In the genomic region with DNA sequence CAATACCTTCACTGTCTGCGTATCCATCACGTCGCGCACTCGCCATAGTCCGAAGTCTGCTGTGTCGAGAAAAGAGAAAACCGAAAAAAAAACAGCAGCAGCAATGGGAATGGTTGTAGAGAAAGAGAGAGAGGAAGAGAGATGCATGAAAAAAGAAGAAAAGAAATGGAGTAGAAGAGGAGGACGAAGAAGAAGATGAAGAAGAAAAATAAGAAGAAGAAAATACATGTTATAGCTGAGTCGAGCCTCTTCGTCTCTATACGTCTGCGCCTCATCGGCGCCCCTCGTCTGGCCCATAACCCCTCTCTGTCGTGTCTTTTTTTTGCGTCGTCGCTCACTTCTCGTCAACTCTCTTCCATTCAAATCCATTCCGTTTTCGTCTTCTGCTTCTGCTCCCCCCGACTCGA, we compare ENCODE assay signal across 3 worm cellular contexts.
TF ChIP-seq lines count a peak whose summit lies in the region.

No protein-coding gene starts in this region.

TF ChIP-seq in whole organism, L1 larva, 84 proteins besides CTCF, POLR2A, EP300 and RAD21 (continued from another document and continues in another):
- no peak for TF ChIP-seq vab-15 (tag; optimal IDR thresholded peaks at IDR 0.05; lab: Kevin White, UChicago)
- TF ChIP-seq alr-1 (tag; optimal IDR thresholded peaks at IDR 0.05; lab: Kevin White, UChicago; ENCODE audit: borderline replicate concordance) = no peak
- no peak for TF ChIP-seq efl-3 (GFP tag; optimal IDR thresholded peaks at IDR 0.05; lab: Kevin White, UChicago)
- no peak for TF ChIP-seq sptf-1 (tag; optimal IDR thresholded peaks at IDR 0.05; lab: Kevin White, UChicago)
- peak in 1 of 2 experiments; percentile 83 for TF ChIP-seq egl-27 (tag; optimal IDR thresholded peaks at IDR 0.05; lab: Kevin White, UChicago)
- TF ChIP-seq ets-5 (GFP tag; IDR thresholded peaks at IDR 0.05; lab: Robert Waterston, UW) = no peak
- peak; percentile 36 for TF ChIP-seq snpc-4 (tag; optimal IDR thresholded peaks at IDR 0.05; lab: Kevin White, UChicago)
- no peak for TF ChIP-seq nhr-76 (tag; optimal IDR thresholded peaks at IDR 0.05; lab: Kevin White, UChicago)
- TF ChIP-seq jun-1 (tag; optimal IDR thresholded peaks at IDR 0.05; lab: Kevin White, UChicago) = peak; percentile 42
- TF ChIP-seq nhr-77 (tag; optimal IDR thresholded peaks at IDR 0.05; lab: Kevin White, UChicago) = peak; percentile 73
- TF ChIP-seq ztf-11 (tag; optimal IDR thresholded peaks at IDR 0.05; lab: Kevin White, UChicago) = no peak
- TF ChIP-seq ceh-88 (GFP tag; IDR thresholded peaks at IDR 0.05; lab: Robert Waterston, UW) = no peak
- peak; percentile 53 for TF ChIP-seq ztf-4 (tag; optimal IDR thresholded peaks at IDR 0.05; lab: Kevin White, UChicago)
- peak; percentile 82 for TF ChIP-seq nhr-85 (tag; lab: Kevin White, UChicago)
- peak; percentile 89 for TF ChIP-seq fkh-8 (tag; optimal IDR thresholded peaks at IDR 0.05; lab: Kevin White, UChicago)
- no peak for TF ChIP-seq zip-4 (GFP tag; optimal IDR thresholded peaks at IDR 0.05; lab: Kevin White, UChicago)
- peak; percentile 97 for TF ChIP-seq lin-14 (GFP tag; optimal IDR thresholded peaks at IDR 0.05; lab: Kevin White, UChicago)
- TF ChIP-seq swsn-7 (tag; optimal IDR thresholded peaks at IDR 0.05; lab: Kevin White, UChicago) = peak; percentile 82
- TF ChIP-seq hlh-4 (tag; optimal IDR thresholded peaks at IDR 0.05; lab: Kevin White, UChicago) = no peak
- TF ChIP-seq mef-2 (tag; optimal IDR thresholded peaks at IDR 0.05; lab: Kevin White, UChicago) = no peak
- peak; percentile 60 for TF ChIP-seq C16A3.4 (tag; optimal IDR thresholded peaks at IDR 0.05; lab: Kevin White, UChicago)
- TF ChIP-seq aly-2 (tag; optimal IDR thresholded peaks at IDR 0.05; lab: Kevin White, UChicago) = peak; percentile 62
- peak; percentile 75 for TF ChIP-seq tbx-2 (tag; optimal IDR thresholded peaks at IDR 0.05; lab: Kevin White, UChicago)
- TF ChIP-seq nhr-47 (tag; optimal IDR thresholded peaks at IDR 0.05; lab: Kevin White, UChicago) = peak; percentile 78
- peak; percentile 67 for TF ChIP-seq unc-130 (tag; optimal IDR thresholded peaks at IDR 0.05; lab: Kevin White, UChicago)
- peak; percentile 91 for TF ChIP-seq nhr-71 (tag; optimal IDR thresholded peaks at IDR 0.05; lab: Kevin White, UChicago)
- no peak for TF ChIP-seq nhr-28 (tag; optimal IDR thresholded peaks at IDR 0.05; lab: Kevin White, UChicago)
- no peak for TF ChIP-seq hpl-2 (GFP tag; optimal IDR thresholded peaks at IDR 0.05; lab: Kevin White, UChicago)
- no peak for TF ChIP-seq ceh-63 (GFP tag; optimal IDR thresholded peaks at IDR 0.05; lab: Kevin White, UChicago)
- TF ChIP-seq fos-1 (tag; optimal IDR thresholded peaks at IDR 0.05; lab: Kevin White, UChicago) = peak; percentile 66
- TF ChIP-seq aha-1 (tag; optimal IDR thresholded peaks at IDR 0.05; lab: Kevin White, UChicago) = no peak
- no peak for TF ChIP-seq ces-1 (GFP tag; optimal IDR thresholded peaks at IDR 0.05; lab: Kevin White, UChicago)
- TF ChIP-seq egl-13 (tag; optimal IDR thresholded peaks at IDR 0.05; lab: Kevin White, UChicago) = peak; percentile 46
- peak; percentile 87 for TF ChIP-seq snu-23 (GFP tag; optimal IDR thresholded peaks at IDR 0.05; lab: Kevin White, UChicago)
- TF ChIP-seq C34B4.2 (tag; optimal IDR thresholded peaks at IDR 0.05; lab: Kevin White, UChicago) = no peak
- peak; percentile 28 for TF ChIP-seq skn-1 (tag; optimal IDR thresholded peaks at IDR 0.05; lab: Kevin White, UChicago)
- peak; percentile 72 for TF ChIP-seq irx-1 (tag; optimal IDR thresholded peaks at IDR 0.05; lab: Kevin White, UChicago)
- TF ChIP-seq lin-35 (GFP tag; optimal IDR thresholded peaks at IDR 0.05; lab: Kevin White, UChicago) = peak; percentile 58 to 69
- peak; percentile 30 for TF ChIP-seq sox-4 (tag; optimal IDR thresholded peaks at IDR 0.05; lab: Kevin White, UChicago)
- no peak for TF ChIP-seq fkh-4 (tag; optimal IDR thresholded peaks at IDR 0.05; lab: Kevin White, UChicago; ENCODE audit: borderline replicate concordance)
- peak; percentile 65 to 78 for TF ChIP-seq efl-1 (optimal IDR thresholded peaks at IDR 0.05; lab: Kevin White, UChicago)
- TF ChIP-seq efl-1 (GFP tag; optimal IDR thresholded peaks at IDR 0.05 in 1 of 2; lab: Kevin White, UChicago) = peak in 1 of 2 experiments; percentile 31
- TF ChIP-seq tlp-1 (tag; optimal IDR thresholded peaks at IDR 0.05; lab: Kevin White, UChicago) = no peak

TF ChIP-seq in whole organism, L3 larva, 47 proteins besides CTCF, POLR2A, EP300 and RAD21 (continued from another document):
- TF ChIP-seq ceh-28 (tag; optimal IDR thresholded peaks at IDR 0.05; lab: Kevin White, UChicago) = peak; percentile 13
- TF ChIP-seq elt-1 (tag; optimal IDR thresholded peaks at IDR 0.05; lab: Kevin White, UChicago) = peak; percentile 5
- TF ChIP-seq nhr-28 (tag; optimal IDR thresholded peaks at IDR 0.05; lab: Kevin White, UChicago) = no peak
- no peak for TF ChIP-seq pqm-1 (tag; optimal IDR thresholded peaks at IDR 0.05; lab: Kevin White, UChicago)
- peak; percentile 44 for TF ChIP-seq zag-1 (tag; optimal IDR thresholded peaks at IDR 0.05; lab: Kevin White, UChicago)
- TF ChIP-seq ceh-9 (tag; optimal IDR thresholded peaks at IDR 0.05; lab: Kevin White, UChicago) = no peak
- TF ChIP-seq daf-12 (tag; optimal IDR thresholded peaks at IDR 0.05; lab: Kevin White, UChicago) = no peak
- TF ChIP-seq nfya-1 (tag; optimal IDR thresholded peaks at IDR 0.05; lab: Kevin White, UChicago; ENCODE audit: insufficient read depth) = peak; percentile 89
- peak; percentile 74 for TF ChIP-seq nhr-23 (tag; optimal IDR thresholded peaks at IDR 0.05; lab: Kevin White, UChicago)
- TF ChIP-seq ceh-16 (tag; optimal IDR thresholded peaks at IDR 0.05; lab: Kevin White, UChicago) = no peak
- peak; percentile 74 for TF ChIP-seq fkh-10 (GFP tag; optimal IDR thresholded peaks at IDR 0.05; lab: Kevin White, UChicago)
- TF ChIP-seq jun-1 (tag; optimal IDR thresholded peaks at IDR 0.05; lab: Kevin White, UChicago) = peak; percentile 19
- TF ChIP-seq aly-2 (tag; optimal IDR thresholded peaks at IDR 0.05; lab: Kevin White, UChicago) = no peak
- peak; percentile 72 for TF ChIP-seq snpc-4 (tag; optimal IDR thresholded peaks at IDR 0.05; lab: Kevin White, UChicago)
- TF ChIP-seq nhr-11 (tag; optimal IDR thresholded peaks at IDR 0.05; lab: Kevin White, UChicago) = peak; percentile 41
- no peak for TF ChIP-seq ztf-4 (tag; optimal IDR thresholded peaks at IDR 0.05; lab: Kevin White, UChicago)
- TF ChIP-seq egl-27 (tag; optimal IDR thresholded peaks at IDR 0.05; lab: Kevin White, UChicago) = no peak
- TF ChIP-seq nhr-12 (tag; optimal IDR thresholded peaks at IDR 0.05; lab: Kevin White, UChicago) = no peak
- TF ChIP-seq skn-1 (tag; optimal IDR thresholded peaks at IDR 0.05; lab: Kevin White, UChicago) = no peak
- no peak for TF ChIP-seq mml-1 (tag; optimal IDR thresholded peaks at IDR 0.05; lab: Kevin White, UChicago)
- peak; percentile 4 for TF ChIP-seq nhr-43 (tag; optimal IDR thresholded peaks at IDR 0.05; lab: Kevin White, UChicago; ENCODE audit: poor library complexity, severe bottlenecking)
- peak; percentile 35 for TF ChIP-seq unc-62 (GFP tag; optimal IDR thresholded peaks at IDR 0.05; lab: Kevin White, UChicago)
- peak; percentile 51 for TF ChIP-seq R02D3.7 (tag; optimal IDR thresholded peaks at IDR 0.05; lab: Kevin White, UChicago)
TF ChIP-seq in whole organism, L3 larva: peak in this region for 21.

TF ChIP-seq in whole organism, young adult, 124 proteins besides CTCF, POLR2A, EP300 and RAD21 (continued from another document and continues in another):
- TF ChIP-seq somi-1 (GFP tag; optimal IDR thresholded peaks at IDR 0.05; lab: Kevin White, UChicago) = peak; percentile 75
- 0 out of 2 replicates have a peak, but pooled peaks have one; percentile 16 for TF ChIP-seq pbrm-1 (GFP tag; IDR thresholded peaks at IDR 0.05; lab: Robert Waterston, UW)
- TF ChIP-seq tbx-9 (tag; optimal IDR thresholded peaks at IDR 0.05; lab: Kevin White, UChicago; ENCODE audit: borderline replicate concordance) = no peak
- TF ChIP-seq bed-2 (GFP tag; IDR thresholded peaks at IDR 0.05; lab: Robert Waterston, UW) = no peak
- TF ChIP-seq snpc-1.3 (tag; optimal IDR thresholded peaks at IDR 0.05; lab: Kevin White, UChicago; ENCODE audit: insufficient read depth) = no peak
- TF ChIP-seq lin-26 (GFP tag; IDR thresholded peaks at IDR 0.05; lab: Robert Waterston, UW) = peak; percentile 69; the same call in 1 of the 2 replicates
- no peak for TF ChIP-seq F52B5.7 (tag; optimal IDR thresholded peaks at IDR 0.05; lab: Kevin White, UChicago)
- no peak for TF ChIP-seq T26A5.8 (tag; optimal IDR thresholded peaks at IDR 0.05; lab: Kevin White, UChicago)
- no peak for TF ChIP-seq ccch-3 (GFP tag; optimal IDR thresholded peaks at IDR 0.05; lab: Kevin White, UChicago)
- TF ChIP-seq ceh-79 (tag; optimal IDR thresholded peaks at IDR 0.05; lab: Kevin White, UChicago) = no peak
- peak; percentile 24 for TF ChIP-seq F23B12.7 (tag; optimal IDR thresholded peaks at IDR 0.05; lab: Kevin White, UChicago; ENCODE audit: insufficient read depth)
- peak; percentile 49 for TF ChIP-seq ztf-26 (tag; optimal IDR thresholded peaks at IDR 0.05; lab: Kevin White, UChicago)
- peak; percentile 86 for TF ChIP-seq attf-5 (GFP tag; optimal IDR thresholded peaks at IDR 0.05; lab: Kevin White, UChicago)
- no peak for TF ChIP-seq lsl-1 (GFP tag; optimal IDR thresholded peaks at IDR 0.05; lab: Kevin White, UChicago)
- TF ChIP-seq athp-1 (tag; optimal IDR thresholded peaks at IDR 0.05; lab: Kevin White, UChicago) = no peak
- no peak for TF ChIP-seq dox-1 (GFP tag; IDR thresholded peaks at IDR 0.05; lab: Robert Waterston, UW)
- TF ChIP-seq nfya-1 (tag; optimal IDR thresholded peaks at IDR 0.05; lab: Kevin White, UChicago; ENCODE audit: borderline replicate concordance, insufficient read depth) = no peak
- TF ChIP-seq him-1 (tag; optimal IDR thresholded peaks at IDR 0.05; lab: Kevin White, UChicago) = no peak
- TF ChIP-seq madf-6 (GFP tag; IDR thresholded peaks at IDR 0.05; lab: Robert Waterston, UW) = no peak
- TF ChIP-seq ztf-18 (tag; optimal IDR thresholded peaks at IDR 0.05; lab: Kevin White, UChicago) = no peak
- no peak for TF ChIP-seq B0336.3 (GFP tag; IDR thresholded peaks at IDR 0.05; lab: Robert Waterston, UW)
- TF ChIP-seq pha-4 (tag; optimal IDR thresholded peaks at IDR 0.05; lab: Kevin White, UChicago) = no peak
- peak; percentile 69 for TF ChIP-seq K12H6.12 (tag; optimal IDR thresholded peaks at IDR 0.05; lab: Kevin White, UChicago)
- TF ChIP-seq nhr-27 (tag; optimal IDR thresholded peaks at IDR 0.05; lab: Kevin White, UChicago) = no peak
- no peak for TF ChIP-seq unc-62 (GFP tag; optimal IDR thresholded peaks at IDR 0.05; lab: Kevin White, UChicago)
- TF ChIP-seq nhr-179 (tag; optimal IDR thresholded peaks at IDR 0.05; lab: Kevin White, UChicago) = no peak
- TF ChIP-seq ceh-58 (GFP tag; IDR thresholded peaks at IDR 0.05; lab: Robert Waterston, UW) = no peak
- TF ChIP-seq aptf-2 (GFP tag; conservative IDR thresholded peaks at IDR 0.05; lab: Robert Waterston, UW) = no peak
- no peak for TF ChIP-seq xnd-1 (tag; optimal IDR thresholded peaks at IDR 0.05; lab: Kevin White, UChicago)
- no peak for TF ChIP-seq hmg-20 (GFP tag; IDR thresholded peaks at IDR 0.05; lab: Robert Waterston, UW)
- no peak for TF ChIP-seq hsf-1 (GFP tag; IDR thresholded peaks at IDR 0.05; lab: Robert Waterston, UW)
- TF ChIP-seq hmg-1.2 (GFP tag; IDR thresholded peaks at IDR 0.05; lab: Robert Waterston, UW) = peak; percentile 65; the same call in 1 of the 2 replicates
- no peak for TF ChIP-seq mel-28 (tag; optimal IDR thresholded peaks at IDR 0.05; lab: Kevin White, UChicago; ENCODE audit: borderline replicate concordance)
- TF ChIP-seq zfh-2 (GFP tag; conservative IDR thresholded peaks at IDR 0.05; lab: Robert Waterston, UW) = no peak; the same call in 1 of the 2 replicates
- TF ChIP-seq ceh-40 (GFP tag; IDR thresholded peaks at IDR 0.05; lab: Robert Waterston, UW) = no peak
- TF ChIP-seq lir-1 (GFP tag; conservative IDR thresholded peaks at IDR 0.05; lab: Robert Waterston, UW) = no peak
- TF ChIP-seq nhr-90 (tag; optimal IDR thresholded peaks at IDR 0.05; lab: Kevin White, UChicago) = no peak
- TF ChIP-seq ztf-3 (GFP tag; optimal IDR thresholded peaks at IDR 0.05; lab: Kevin White, UChicago) = no peak
- no peak for TF ChIP-seq D2030.7 (GFP tag; IDR thresholded peaks at IDR 0.05; lab: Robert Waterston, UW)
- TF ChIP-seq T07F8.4 (tag; optimal IDR thresholded peaks at IDR 0.05; lab: Kevin White, UChicago) = no peak
- no peak for TF ChIP-seq F22D6.2 (tag; optimal IDR thresholded peaks at IDR 0.05; lab: Kevin White, UChicago)
- TF ChIP-seq Y95B8A.8 (GFP tag; IDR thresholded peaks at IDR 0.05; lab: Robert Waterston, UW) = no peak
- peak; percentile 20 for TF ChIP-seq atf-7 (tag; optimal IDR thresholded peaks at IDR 0.05; lab: Kevin White, UChicago)
- TF ChIP-seq repo-1 (tag; optimal IDR thresholded peaks at IDR 0.05; lab: Kevin White, UChicago) = no peak
- TF ChIP-seq sea-2 (GFP tag; IDR thresholded peaks at IDR 0.05; lab: Robert Waterston, UW) = no peak
- no peak for TF ChIP-seq let-526 (GFP tag; IDR thresholded peaks at IDR 0.05; lab: Robert Waterston, UW)
- no peak for TF ChIP-seq lsy-27 (tag; optimal IDR thresholded peaks at IDR 0.05; lab: Kevin White, UChicago; ENCODE audit: borderline replicate concordance, insufficient read depth)
- TF ChIP-seq F37B4.10 (GFP tag; IDR thresholded peaks at IDR 0.05; lab: Robert Waterston, UW) = no peak
- TF ChIP-seq mxl-1 (tag; optimal IDR thresholded peaks at IDR 0.05; lab: Kevin White, UChicago) = no peak
- peak; percentile 21 for TF ChIP-seq nhr-80 (tag; optimal IDR thresholded peaks at IDR 0.05; lab: Kevin White, UChicago)
- no peak for TF ChIP-seq hrde-1 (tag; optimal IDR thresholded peaks at IDR 0.05; lab: Kevin White, UChicago; ENCODE audit: borderline replicate concordance)
- no peak for TF ChIP-seq B0261.1 (tag; optimal IDR thresholded peaks at IDR 0.05; lab: Kevin White, UChicago)
- TF ChIP-seq F57A8.1 (GFP tag; optimal IDR thresholded peaks at IDR 0.05; lab: Kevin White, UChicago) = no peak
- TF ChIP-seq rcor-1 (GFP tag; IDR thresholded peaks at IDR 0.05; lab: Robert Waterston, UW) = 0 out of 2 replicates have a peak, but pooled peaks have one; percentile 26
- TF ChIP-seq sdz-38 (tag; optimal IDR thresholded peaks at IDR 0.05; lab: Kevin White, UChicago) = no peak
- no peak for TF ChIP-seq ekl-4 (GFP tag; IDR thresholded peaks at IDR 0.05; lab: Robert Waterston, UW)
- no peak; the same call in 1 of the 2 replicates for TF ChIP-seq mcd-1 (GFP tag; IDR thresholded peaks at IDR 0.05; lab: Robert Waterston, UW)
- TF ChIP-seq snpc-4 (GFP tag; optimal IDR thresholded peaks at IDR 0.05; lab: Kevin White, UChicago) = no peak
- TF ChIP-seq snpc-4 (tag; optimal IDR thresholded peaks at IDR 0.05; lab: Kevin White, UChicago) = peak in 1 of 4 experiments; percentile 28
- TF ChIP-seq ZK185.1 (tag; optimal IDR thresholded peaks at IDR 0.05; lab: Kevin White, UChicago; ENCODE audit: poor library complexity, severe bottlenecking) = peak; percentile 40
- TF ChIP-seq ztf-28 (GFP tag; IDR thresholded peaks at IDR 0.05; lab: Robert Waterston, UW) = no peak
- TF ChIP-seq tlf-1 (GFP tag; optimal IDR thresholded peaks at IDR 0.05; lab: Kevin White, UChicago) = no peak
- TF ChIP-seq ztf-22 (GFP tag; optimal IDR thresholded peaks at IDR 0.05; lab: Kevin White, UChicago) = no peak
- TF ChIP-seq B0035.1 (tag; optimal IDR thresholded peaks at IDR 0.05; lab: Kevin White, UChicago) = no peak
- TF ChIP-seq Y53F4B.3 (GFP tag; IDR thresholded peaks at IDR 0.05; lab: Robert Waterston, UW) = no peak
- no peak for TF ChIP-seq ama-1 (optimal IDR thresholded peaks at IDR 0.05; lab: Kevin White, UChicago)
- no peak for TF ChIP-seq ama-1 (GFP tag; optimal IDR thresholded peaks at IDR 0.05; lab: Kevin White, UChicago)
- peak; percentile 28 for TF ChIP-seq tbp1 (GFP tag; optimal IDR thresholded peaks at IDR 0.05; lab: Kevin White, UChicago)
- TF ChIP-seq F39B2.1 (GFP tag; IDR thresholded peaks at IDR 0.05; lab: Robert Waterston, UW) = no peak
- no peak for TF ChIP-seq gei-17 (GFP tag; optimal IDR thresholded peaks at IDR 0.05; lab: Kevin White, UChicago)
- TF ChIP-seq sptf-2 (GFP tag; optimal IDR thresholded peaks at IDR 0.05; lab: Kevin White, UChicago) = no peak
